Worm (Caenorhabditis elegans): ENCODE results near the gene ubc-18.

- TF ChIP-seq scrt-1 (GFP tag; IDR thresholded peaks at IDR 0.05) (no peak), ama-1 (optimal IDR thresholded peaks at IDR 0.05) (no peak), flt-1 (GFP tag; IDR thresholded peaks at IDR 0.05) (no peak), pes-1 (GFP tag; IDR thresholded peaks at IDR 0.05) (no peak), ceh-36 (tag; optimal IDR thresholded peaks at IDR 0.05) (no peak), hmbx-1 (tag; optimal IDR thresholded peaks at IDR 0.05) (no peak), tbx-37 (GFP tag; conservative IDR thresholded peaks at IDR 0.05) (no peak), ceh-13 (GFP tag; optimal IDR thresholded peaks at IDR 0.05) (no peak), B0310.2 (tag; optimal IDR thresholded peaks at IDR 0.05) (no peak)
Observed at ce11 chrIII:7100001-7100400, 31.6 kb upstream of the ubc-18 start, which contains the start of gene ZK418.11.
